Worm (Caenorhabditis elegans): ENCODE data around the gene ZK1240.6.

The ZK1240.6 gene

ce11 chrII:2342004-2342479 is 19.3 kb upstream of the ZK1240.6 start, which contains the start of gene F43C11.6:
Gene F43C11.6 (plus strand): TSS chrII:2342429.
- TF ChIP-seq attf-5 (GFP tag; optimal IDR thresholded peaks at IDR 0.05): peak; percentile 25
- no peak for TF ChIP-seq snpc-1.1 (tag; optimal IDR thresholded peaks at IDR 0.05; ENCODE audit: insufficient read depth)
- peak; percentile 89 for TF ChIP-seq attf-3 (GFP tag; conservative IDR thresholded peaks at IDR 0.05)

ce11 chrII:2341515-2341914 is 18.8 kb upstream of the ZK1240.6 start, which contains the start of gene enri-1:
Gene enri-1 (minus strand): TSS chrII:2341615.
- TF ChIP-seq madf-6 (GFP tag; IDR thresholded peaks at IDR 0.05) (no peak), Y53F4B.3 (GFP tag; IDR thresholded peaks at IDR 0.05) (no peak), lag-1 (GFP tag; IDR thresholded peaks at IDR 0.05) (no peak), ceh-27 (GFP tag; optimal IDR thresholded peaks at IDR 0.05) (no peak), ekl-4 (GFP tag; IDR thresholded peaks at IDR 0.05) (no peak), ztf-22 (GFP tag; optimal IDR thresholded peaks at IDR 0.05) (no peak), rec-8 (tag; optimal IDR thresholded peaks at IDR 0.05) (no peak), ztf-3 (GFP tag; optimal IDR thresholded peaks at IDR 0.05) (no peak), dpl-1 (GFP tag; optimal IDR thresholded peaks at IDR 0.05) (no peak), ceh-100 (GFP tag; IDR thresholded peaks at IDR 0.05) (no peak), egl-44 (GFP tag; IDR thresholded peaks at IDR 0.05) (no peak), Y79H2A.3 (GFP tag; conservative IDR thresholded peaks at IDR 0.05) (no peak), F55B11.4 (tag; optimal IDR thresholded peaks at IDR 0.05; ENCODE audit: borderline replicate concordance, insufficient read depth) (no peak), hrde-1 (tag; optimal IDR thresholded peaks at IDR 0.05; ENCODE audit: borderline replicate concordance) (no peak), attf-5 (GFP tag; optimal IDR thresholded peaks at IDR 0.05) (no peak), F57A8.1 (GFP tag; optimal IDR thresholded peaks at IDR 0.05) (no peak), F37B4.10 (GFP tag; IDR thresholded peaks at IDR 0.05) (no peak)

- TF ChIP-seq hmg-1.2 (GFP tag; IDR thresholded peaks at IDR 0.05) (peak; percentile 47; the same call in 1 of the 2 replicates), cebp-1 (GFP tag; IDR thresholded peaks at IDR 0.05) (no peak), cebp-1 (tag; optimal IDR thresholded peaks at IDR 0.05) (no peak)
These were observed 18.3 kb upstream of the ZK1240.6 start for ce11 chrII:2340974-2341373.

ce11 chrII:2336177-2336576 is 13.5 kb upstream of the ZK1240.6 start:
- TF ChIP-seq egrh-3 (GFP tag; IDR thresholded peaks at IDR 0.05) (no peak), Y79H2A.3 (GFP tag; conservative IDR thresholded peaks at IDR 0.05) (no peak), ceh-79 (tag; optimal IDR thresholded peaks at IDR 0.05) (no peak), tlf-1 (GFP tag; optimal IDR thresholded peaks at IDR 0.05) (no peak), atf-7 (tag; optimal IDR thresholded peaks at IDR 0.05) (no peak)

ce11 chrII:2335572-2335971 is 12.9 kb upstream of the ZK1240.6 start, which contains the start of gene F43C11.7:
Gene F43C11.7 (plus strand): TSS chrII:2335897.
- TF ChIP-seq atf-7 (tag; optimal IDR thresholded peaks at IDR 0.05) (peak; percentile 87), unc-62 (GFP tag; optimal IDR thresholded peaks at IDR 0.05) (peak; percentile 37), nhr-80 (tag; optimal IDR thresholded peaks at IDR 0.05) (peak; percentile 84), cebp-1 (GFP tag; IDR thresholded peaks at IDR 0.05) (no peak), cebp-1 (tag; optimal IDR thresholded peaks at IDR 0.05) (peak; percentile 27), ceh-91 (GFP tag; IDR thresholded peaks at IDR 0.05) (no peak)

ce11 chrII:2332220-2332619 is 9.5 kb upstream of the ZK1240.6 start, which contains the start of gene F43C11.8:
Gene F43C11.8 (plus strand): TSS chrII:2332520.
- TF ChIP-seq ZK185.1 (tag; optimal IDR thresholded peaks at IDR 0.05; ENCODE audit: poor library complexity, severe bottlenecking): no peak
- TF ChIP-seq nhr-80 (tag; optimal IDR thresholded peaks at IDR 0.05): peak; percentile 6
